Worm (Caenorhabditis elegans): ENCODE data around the gene ZK593.3.

Gene ZK593.3

ce11 chrIV:10896512-10896911 is 19.0 kb upstream of the ZK593.3 start, which contains the start of gene srlf-13:
Gene srlf-13 (minus strand): TSS chrIV:10896612.
- TF ChIP-seq tbx-9 (tag; optimal IDR thresholded peaks at IDR 0.05; ENCODE audit: borderline replicate concordance) = no peak
- TF ChIP-seq repo-1 (tag; optimal IDR thresholded peaks at IDR 0.05) = no peak
- no peak for TF ChIP-seq somi-1 (GFP tag; optimal IDR thresholded peaks at IDR 0.05)
- TF ChIP-seq ama-1 (optimal IDR thresholded peaks at IDR 0.05) = no peak
- TF ChIP-seq ama-1 (GFP tag; optimal IDR thresholded peaks at IDR 0.05) = no peak
- TF ChIP-seq akir-1 (GFP tag; optimal IDR thresholded peaks at IDR 0.05) = no peak
- no peak for TF ChIP-seq gei-17 (GFP tag; optimal IDR thresholded peaks at IDR 0.05)
- no peak for TF ChIP-seq lsl-1 (GFP tag; optimal IDR thresholded peaks at IDR 0.05)
- TF ChIP-seq pha-4 (tag; optimal IDR thresholded peaks at IDR 0.05) = no peak
- TF ChIP-seq tbp1 (GFP tag; optimal IDR thresholded peaks at IDR 0.05) = no peak
- no peak for TF ChIP-seq ceh-100 (GFP tag; IDR thresholded peaks at IDR 0.05)
- no peak for TF ChIP-seq Y53G8AR.9 (GFP tag; conservative IDR thresholded peaks at IDR 0.05)
- no peak for TF ChIP-seq him-1 (tag; optimal IDR thresholded peaks at IDR 0.05)
- TF ChIP-seq ztf-22 (GFP tag; optimal IDR thresholded peaks at IDR 0.05) = no peak
- TF ChIP-seq ceh-79 (tag; optimal IDR thresholded peaks at IDR 0.05) = no peak
- TF ChIP-seq F52B5.7 (tag; optimal IDR thresholded peaks at IDR 0.05) = no peak
- no peak for TF ChIP-seq ceh-27 (GFP tag; optimal IDR thresholded peaks at IDR 0.05)
- TF ChIP-seq hlh-26 (GFP tag; conservative IDR thresholded peaks at IDR 0.05) = no peak
- TF ChIP-seq Y95B8A.8 (GFP tag; IDR thresholded peaks at IDR 0.05) = no peak

DNA sequence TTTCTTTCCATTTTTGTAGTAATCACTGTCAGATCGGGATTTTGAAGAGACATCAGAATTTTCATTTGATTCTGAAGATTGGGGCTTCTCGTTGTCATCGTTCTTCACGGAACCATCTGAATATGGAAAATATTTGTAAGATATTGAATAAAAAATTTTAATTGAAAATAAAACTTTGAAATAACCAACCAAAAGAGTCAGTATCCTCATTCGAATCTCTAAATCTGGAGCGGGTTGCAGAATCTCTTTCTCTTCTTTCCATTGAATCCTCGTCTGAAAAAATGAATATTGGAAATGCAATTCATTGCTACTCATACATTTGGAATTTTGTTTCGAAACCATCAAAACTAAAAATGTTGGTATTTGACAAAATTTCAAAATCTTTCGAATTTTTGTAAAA is 17.3 kb upstream of the ZK593.3 start:
- no peak for TF ChIP-seq ccch-3 (GFP tag; optimal IDR thresholded peaks at IDR 0.05)
- no peak for TF ChIP-seq cebp-1 (GFP tag; IDR thresholded peaks at IDR 0.05)
- TF ChIP-seq cebp-1 (tag; optimal IDR thresholded peaks at IDR 0.05) = no peak
- TF ChIP-seq sdz-38 (tag; optimal IDR thresholded peaks at IDR 0.05) = no peak
- no peak for TF ChIP-seq egrh-3 (GFP tag; IDR thresholded peaks at IDR 0.05)
- TF ChIP-seq hlh-12 (tag; optimal IDR thresholded peaks at IDR 0.05) = no peak
- TF ChIP-seq atf-7 (tag; optimal IDR thresholded peaks at IDR 0.05) = no peak
- no peak for TF ChIP-seq F57C9.4 (tag; optimal IDR thresholded peaks at IDR 0.05)
- no peak for TF ChIP-seq K11D2.4 (GFP tag; IDR thresholded peaks at IDR 0.05)
- no peak for TF ChIP-seq nhr-27 (tag; optimal IDR thresholded peaks at IDR 0.05)
- no peak for TF ChIP-seq ztf-26 (tag; optimal IDR thresholded peaks at IDR 0.05)

ce11 chrIV:10899091-10899490 is 16.4 kb upstream of the ZK593.3 start, which contains the start of the genes F13E9.9 and F13E9.19:
Gene F13E9.9 (minus strand): TSS chrIV:10899191.
Gene F13E9.19 (plus strand): TSS chrIV:10899406.
- TF ChIP-seq sptf-2 (GFP tag; optimal IDR thresholded peaks at IDR 0.05) (no peak), efl-1 (GFP tag; optimal IDR thresholded peaks at IDR 0.05) (no peak), ceh-100 (GFP tag; IDR thresholded peaks at IDR 0.05) (no peak), hlh-12 (tag; optimal IDR thresholded peaks at IDR 0.05) (no peak), snpc-4 (GFP tag; optimal IDR thresholded peaks at IDR 0.05) (no peak), snpc-4 (tag; optimal IDR thresholded peaks at IDR 0.05) (no peak), Y95B8A.8 (GFP tag; IDR thresholded peaks at IDR 0.05) (no peak), B0035.1 (tag; optimal IDR thresholded peaks at IDR 0.05) (no peak), ama-1 (optimal IDR thresholded peaks at IDR 0.05) (no peak), ama-1 (GFP tag; optimal IDR thresholded peaks at IDR 0.05) (no peak), tbp1 (GFP tag; optimal IDR thresholded peaks at IDR 0.05) (no peak), B0336.3 (GFP tag; IDR thresholded peaks at IDR 0.05) (no peak), egl-18 (GFP tag; IDR thresholded peaks at IDR 0.05) (no peak)

DNA sequence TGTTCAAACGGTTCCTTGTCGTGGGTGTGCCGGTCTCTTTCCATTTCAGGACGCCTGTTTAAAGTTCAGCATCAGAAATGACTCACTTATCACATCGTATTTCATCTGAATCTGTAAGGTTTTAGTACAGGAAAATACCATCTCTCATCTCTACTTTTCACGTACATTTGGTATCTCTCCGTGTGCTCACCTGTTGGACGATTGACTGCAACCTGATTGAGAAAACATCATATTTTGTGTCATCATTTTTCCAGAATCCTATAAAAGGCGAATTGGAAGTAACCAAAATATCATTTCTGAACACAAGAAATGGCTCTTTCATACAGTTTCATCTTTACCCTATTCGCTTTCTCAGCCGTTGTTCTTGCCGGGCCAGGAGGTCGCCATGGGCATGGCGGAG is 15.4 kb upstream of the ZK593.3 start, which contains the start of gene srlf-30:
TSS of gene srlf-30 (plus strand) at position 301 of the 400 bp plus-strand sequence.
- no peak for TF ChIP-seq mel-28 (tag; optimal IDR thresholded peaks at IDR 0.05; ENCODE audit: borderline replicate concordance)
- no peak for TF ChIP-seq sptf-2 (GFP tag; optimal IDR thresholded peaks at IDR 0.05)
